Worm (Caenorhabditis elegans) whole organism, L4/young adult: Measurements from ENCODE around the gene rnp-1.

Experiments
- W03F9.2 ChIP-seq: fragments of 150-350 bp; optimal IDR thresholded peaks from 2 replicates; lab custom pipeline; 2014; ENCODE audit warnings: missing biosample characterization, missing genetic modification characterization
- dao-5 ChIP-seq: sonication (generic microtip); optimal IDR thresholded peaks from 2 replicates; lab custom pipeline; 2016; ENCODE audit warnings: missing genotype, missing genetic modification characterization, moderate library complexity, missing compliant biosample characterization
- him-1 ChIP-seq: sonication (generic microtip); optimal IDR thresholded peaks from 2 replicates; lab custom pipeline; 2016; ENCODE audit warnings: missing genotype, missing genetic modification reagents, missing genetic modification characterization, missing compliant biosample characterization

The rnp-1 gene

DNA sequence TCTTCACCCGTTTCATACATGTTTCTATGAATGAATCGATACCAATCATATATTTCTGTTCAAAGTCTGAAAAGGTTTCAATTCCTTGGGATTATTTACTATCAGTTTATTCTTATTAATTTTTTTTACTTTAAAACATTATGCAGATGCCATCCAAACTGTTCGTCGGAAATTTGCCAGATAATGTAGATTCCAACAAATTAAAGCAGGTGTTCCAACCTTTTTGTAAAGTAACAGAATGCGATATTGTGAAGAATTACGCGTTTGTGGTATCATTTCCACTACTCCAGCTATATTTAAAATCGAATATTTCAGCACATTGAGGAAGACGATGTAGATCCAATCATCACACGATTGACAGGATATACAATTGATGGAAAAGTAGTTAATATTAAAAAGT lies at the start of gene rnp-1:
Gene rnp-1, plus strand, starts transcription at position 145 of the 400 bp plus-strand sequence.
- no peak for TF ChIP-seq W03F9.2 (tag; lab: Kevin White, UChicago)
- TF ChIP-seq dao-5 (tag; lab: Kevin White, UChicago) = no peak
- TF ChIP-seq him-1 = no peak

DNA sequence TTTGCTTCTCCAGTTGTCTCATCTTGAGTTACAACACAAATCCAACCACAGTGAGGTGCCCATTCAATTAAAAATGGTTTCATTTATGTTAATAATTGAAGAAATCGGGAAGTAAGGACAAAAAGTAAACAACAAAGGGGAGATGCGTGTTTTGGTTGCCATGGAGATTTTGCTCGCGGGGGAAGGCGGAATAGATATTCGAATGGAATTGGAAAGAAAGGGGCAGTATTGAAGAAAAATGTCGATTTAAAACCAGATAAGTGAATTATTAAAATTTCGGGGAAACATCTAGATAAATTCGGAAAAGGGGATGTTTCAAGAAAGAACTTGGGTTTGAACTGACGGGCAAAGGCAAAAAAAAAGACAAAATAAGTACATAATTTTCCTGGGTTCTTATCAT lies 41.5 kb upstream of the rnp-1 start, which contains the start of gene che-11:
Gene che-11, minus strand, starts transcription at position 101 of the 400 bp plus-strand sequence.
- no peak for TF ChIP-seq him-1
- no peak for TF ChIP-seq dao-5 (tag; lab: Kevin White, UChicago)
- no peak for TF ChIP-seq W03F9.2 (tag; lab: Kevin White, UChicago)

- TF ChIP-seq dao-5 (tag; lab: Kevin White, UChicago) (no peak), him-1 (no peak), W03F9.2 (tag; lab: Kevin White, UChicago) (no peak)
Measured at ce11 chrV:12152857-12153256, 39.2 kb upstream of the rnp-1 start, which contains the start of gene C27A7.8. TSS of gene C27A7.8 (plus strand) at chrV:12153157.

- TF ChIP-seq dao-5 (tag; lab: Kevin White, UChicago) (no peak), him-1 (no peak), W03F9.2 (tag; lab: Kevin White, UChicago) (no peak)
Measured at ce11 chrV:12153784-12154183, 38.3 kb upstream of the rnp-1 start.

DNA sequence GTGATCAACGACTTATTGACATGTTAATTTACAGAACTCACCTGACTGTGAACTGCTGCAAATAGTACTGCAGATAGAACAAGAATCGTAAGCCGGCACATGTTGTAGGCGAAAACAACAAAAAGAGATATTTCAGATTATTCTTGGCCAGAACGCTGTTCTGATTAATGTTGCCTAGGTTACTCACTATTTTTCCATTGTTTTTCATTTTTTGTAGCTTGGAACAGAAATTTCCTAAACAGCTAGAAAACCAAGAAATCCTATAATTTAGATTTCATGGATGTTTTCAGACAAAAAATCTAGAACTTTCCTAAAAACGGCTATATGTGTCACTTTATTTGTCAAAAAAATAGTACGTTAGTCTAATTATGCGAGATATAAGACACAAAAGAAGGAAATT lies 37.5 kb upstream of the rnp-1 start, which contains the start of gene C27A7.9:
Gene C27A7.9, minus strand, starts transcription at position 101 of the 400 bp plus-strand sequence.
- TF ChIP-seq dao-5 (tag; lab: Kevin White, UChicago) (no peak), W03F9.2 (tag; lab: Kevin White, UChicago) (no peak), him-1 (no peak)

- no peak for TF ChIP-seq W03F9.2 (tag; lab: Kevin White, UChicago)
- no peak for TF ChIP-seq dao-5 (tag; lab: Kevin White, UChicago)
- no peak for TF ChIP-seq him-1
Measured at ce11 chrV:12158377-12158776, 33.7 kb upstream of the rnp-1 start.

DNA sequence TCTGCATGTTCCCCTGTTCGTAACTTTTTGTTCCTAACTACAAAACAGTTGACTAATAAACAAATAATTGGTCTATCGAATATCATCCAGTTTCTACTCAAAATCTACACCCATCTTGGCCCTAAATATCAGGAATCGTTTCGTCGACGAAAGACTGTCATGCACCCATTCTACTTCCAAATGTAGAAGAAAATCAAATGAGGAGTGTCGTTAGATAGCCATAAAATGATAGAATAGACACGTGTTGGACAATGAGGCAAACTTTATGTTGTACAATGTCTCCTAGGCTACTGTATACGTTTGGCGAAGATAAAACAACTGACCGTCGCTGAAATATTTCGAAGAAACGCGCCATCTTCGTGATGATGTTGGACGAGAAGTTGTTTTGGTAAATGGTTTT lies 32.1 kb upstream of the rnp-1 start:
- TF ChIP-seq him-1 (no peak), dao-5 (tag; lab: Kevin White, UChicago) (no peak), W03F9.2 (tag; lab: Kevin White, UChicago) (no peak)

DNA sequence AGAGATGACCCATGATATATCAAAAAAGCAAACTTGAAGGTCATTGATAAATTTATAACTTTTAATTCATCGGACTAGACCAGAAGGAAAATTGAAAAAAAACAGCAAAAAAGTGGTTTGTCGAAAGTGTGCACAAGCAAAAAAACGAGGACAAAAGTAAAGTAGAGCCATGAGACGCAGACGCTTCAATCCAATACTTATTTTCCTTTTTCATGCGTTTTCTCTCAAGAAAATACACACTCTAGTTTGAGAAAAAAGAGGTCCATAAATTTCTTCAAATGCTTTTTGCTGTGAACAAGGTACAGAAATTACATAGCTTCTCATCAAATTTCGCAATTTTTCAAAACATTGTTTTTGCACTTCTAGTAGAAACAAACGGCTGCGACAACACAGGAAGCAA lies 30.9 kb upstream of the rnp-1 start:
- no peak for TF ChIP-seq him-1
- TF ChIP-seq dao-5 (tag; lab: Kevin White, UChicago) = no peak
- TF ChIP-seq W03F9.2 (tag; lab: Kevin White, UChicago) = no peak

- TF ChIP-seq him-1 = no peak
- no peak for TF ChIP-seq W03F9.2 (tag; lab: Kevin White, UChicago)
Measured at ce11 chrV:12162220-12162619, 29.9 kb upstream of the rnp-1 start, which contains the start of gene C27A7.5. TSS of gene C27A7.5 (minus strand) at chrV:12162320.

DNA sequence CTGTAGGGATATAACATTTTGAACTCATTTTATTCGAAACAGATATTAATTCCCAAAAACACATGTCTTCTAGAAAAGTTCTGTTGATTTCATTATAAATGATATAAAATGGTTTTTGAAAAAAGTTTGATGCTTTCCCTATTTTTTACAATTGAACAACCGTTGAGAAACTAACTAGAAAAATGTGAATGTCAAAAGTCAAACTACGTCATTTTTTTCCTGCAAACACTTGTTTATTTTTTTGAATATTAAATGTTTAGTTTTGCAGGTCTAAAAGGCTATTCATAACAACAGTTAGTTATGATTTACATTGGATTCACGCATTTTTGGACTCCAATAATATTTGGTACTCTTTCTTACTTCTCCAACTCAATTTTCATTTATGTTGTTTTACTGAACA lies 29.2 kb upstream of the rnp-1 start, which contains the start of gene srj-4:
Gene srj-4, plus strand, starts transcription at position 301 of the 400 bp plus-strand sequence.
- TF ChIP-seq him-1 (no peak), dao-5 (tag; lab: Kevin White, UChicago) (no peak), W03F9.2 (tag; lab: Kevin White, UChicago) (no peak)

- no peak for TF ChIP-seq dao-5 (tag; lab: Kevin White, UChicago)
- TF ChIP-seq W03F9.2 (tag; lab: Kevin White, UChicago) = no peak
- TF ChIP-seq him-1 = no peak
Measured at ce11 chrV:12167031-12167430, 25.0 kb upstream of the rnp-1 start.

DNA sequence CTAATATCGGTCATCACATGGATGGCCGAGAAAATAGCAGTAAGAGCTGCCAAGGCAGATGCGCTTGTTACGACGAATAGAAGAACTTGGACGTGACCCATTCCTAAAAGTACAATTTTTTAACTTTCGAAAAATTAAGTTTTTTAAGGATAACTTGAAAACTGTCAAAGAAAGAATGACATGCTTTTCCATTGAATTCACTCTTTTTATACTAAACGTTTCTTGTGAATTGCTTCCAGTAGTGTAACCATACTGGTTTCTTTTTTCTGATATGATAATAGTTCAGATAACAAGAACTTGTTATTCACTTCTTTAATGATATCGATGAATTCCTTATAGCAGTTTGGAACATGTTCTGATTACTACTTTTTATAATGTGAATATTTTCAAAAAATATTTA lies 24.4 kb upstream of the rnp-1 start, which contains the start of gene col-37:
Gene col-37, minus strand, starts transcription at position 101 of the 400 bp plus-strand sequence.
- TF ChIP-seq him-1 (no peak), W03F9.2 (tag; lab: Kevin White, UChicago) (no peak), dao-5 (tag; lab: Kevin White, UChicago) (no peak)

ce11 chrV:12170114-12170513 lies 22.0 kb upstream of the rnp-1 start, which contains the start of gene ZK863.1:
TSS of gene ZK863.1 (minus strand) at chrV:12170214.
- TF ChIP-seq dao-5 (tag; lab: Kevin White, UChicago) = no peak
- TF ChIP-seq W03F9.2 (tag; lab: Kevin White, UChicago) = no peak
- TF ChIP-seq him-1 = no peak

ce11 chrV:12179338-12179737 lies 12.7 kb upstream of the rnp-1 start, which contains the start of gene clec-224:
TSS of gene clec-224 (minus strand) at chrV:12179438.
- TF ChIP-seq W03F9.2 (tag; lab: Kevin White, UChicago) (no peak), him-1 (no peak), dao-5 (tag; lab: Kevin White, UChicago) (no peak)

DNA sequence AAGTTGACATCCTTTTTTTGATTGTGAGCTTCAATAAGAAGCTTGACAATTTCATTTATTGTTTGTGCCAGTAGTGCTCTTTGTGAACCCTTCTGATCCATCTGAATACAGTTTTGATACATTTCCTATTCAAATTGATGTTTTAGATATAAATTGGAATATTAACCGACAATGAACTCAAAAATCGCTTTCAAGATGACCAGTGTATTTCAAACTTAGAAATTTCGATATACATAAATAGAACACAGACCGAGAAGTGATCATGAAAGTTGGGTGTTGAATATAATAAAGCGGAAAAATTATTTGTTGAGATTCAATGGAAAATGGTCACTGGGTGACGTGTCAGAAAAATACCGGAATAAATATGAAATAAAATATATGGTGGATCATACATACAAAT lies 10.8 kb upstream of the rnp-1 start, which contains the start of gene elpc-3:
Gene elpc-3, minus strand, starts transcription at position 101 of the 400 bp plus-strand sequence.
- TF ChIP-seq dao-5 (tag; lab: Kevin White, UChicago) (no peak), W03F9.2 (tag; lab: Kevin White, UChicago) (no peak), him-1 (no peak)
